Fruit fly (Drosophila melanogaster) whole organism: ENCODE data around the gene CG2104.

ENCODE experiments used
- CG8478 ChIP-seq: fragments of >200 bp; optimal IDR thresholded peaks from 2 replicates; lab custom pipeline; 2018; ENCODE audit warnings: inconsistent platforms
- Dll ChIP-seq: fragments of >200 bp; optimal IDR thresholded peaks from 2 replicates; lab custom pipeline; 2017
- EcR ChIP-seq, 2 experiments: fragments of >200 bp; optimal IDR thresholded peaks; 2 replicates each; lab custom pipeline; 2017; ENCODE audit warnings: missing biosample characterization in 2 of 2, missing genetic modification characterization in 2 of 2, missing genetic modification reagents in 2 of 2
- pan ChIP-seq: fragments of >200 bp; optimal IDR thresholded peaks from 2 replicates; lab custom pipeline; 2017
- psq ChIP-seq: fragments of >200 bp; optimal IDR thresholded peaks from 2 replicates; lab custom pipeline; 2017

DNA sequence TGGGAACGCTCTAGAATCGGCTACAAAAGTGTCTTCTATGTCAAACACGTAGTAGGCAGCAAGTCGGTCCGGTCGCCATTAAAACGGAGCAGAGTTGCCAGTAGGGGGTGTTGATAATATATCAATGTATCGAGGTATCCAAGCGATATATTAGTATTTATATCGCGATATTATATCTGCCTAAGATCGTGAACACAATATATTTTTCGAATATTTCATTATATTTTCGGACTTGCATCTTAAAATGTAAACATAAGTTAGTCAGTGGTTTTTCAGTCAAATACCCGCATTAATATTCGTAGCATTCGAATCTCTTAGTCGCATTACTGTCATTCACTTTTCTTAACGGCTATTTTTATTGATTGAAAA, 33.3 kb downstream of the CG2104 start, which contains the start of gene CG2182:
- TF ChIP-seq psq (no peak), pan (lab: Kevin White, UChicago) (no peak), CG8478 (no peak), EcR (GFP tag; optimal IDR thresholded peaks at IDR 0.05; lab: Kevin White, UChicago) (no peak), Dll (lab: Kevin White, UChicago) (no peak)
